Worm (Caenorhabditis elegans) whole organism, L2 larva: Measurements from ENCODE around the gene nipi-3.

Experiments used
- fos-1 ChIP-seq: fragments of 150-350 bp; optimal IDR thresholded peaks from 2 replicates; lab custom pipeline; 2014; ENCODE audit warnings: missing biosample characterization, missing genetic modification characterization
- gmeb-1 ChIP-seq: fragments of 150-350 bp; optimal IDR thresholded peaks from 2 replicates; lab custom pipeline; 2014; ENCODE audit warnings: missing biosample characterization, missing genetic modification characterization
- nhr-25 ChIP-seq: fragments of 150-350 bp; sonication (generic microtip); optimal IDR thresholded peaks from 3 replicates; lab custom pipeline; 2014; ENCODE audit warnings: missing biosample characterization, missing genetic modification characterization
- nhr-77 ChIP-seq: fragments of 150-350 bp; optimal IDR thresholded peaks from 2 replicates; lab custom pipeline; 2014; ENCODE audit warnings: missing biosample characterization, missing genetic modification characterization
- snpc-4 ChIP-seq: fragments of 150-350 bp; optimal IDR thresholded peaks from 2 replicates; lab custom pipeline; 2014; ENCODE audit warnings: missing biosample characterization, missing genetic modification characterization

- TF ChIP-seq snpc-4 (tag; lab: Kevin White, UChicago) (no peak), nhr-77 (tag; lab: Kevin White, UChicago) (no peak), nhr-25 (tag; lab: Kevin White, UChicago) (no peak), fos-1 (no peak), gmeb-1 (tag; lab: Kevin White, UChicago) (no peak)
These were observed 47.9 kb downstream of the nipi-3 start for ce11 chrX:15655623-15656022.
